Worm (Caenorhabditis elegans): ENCODE results near the gene clec-151.

DNA sequence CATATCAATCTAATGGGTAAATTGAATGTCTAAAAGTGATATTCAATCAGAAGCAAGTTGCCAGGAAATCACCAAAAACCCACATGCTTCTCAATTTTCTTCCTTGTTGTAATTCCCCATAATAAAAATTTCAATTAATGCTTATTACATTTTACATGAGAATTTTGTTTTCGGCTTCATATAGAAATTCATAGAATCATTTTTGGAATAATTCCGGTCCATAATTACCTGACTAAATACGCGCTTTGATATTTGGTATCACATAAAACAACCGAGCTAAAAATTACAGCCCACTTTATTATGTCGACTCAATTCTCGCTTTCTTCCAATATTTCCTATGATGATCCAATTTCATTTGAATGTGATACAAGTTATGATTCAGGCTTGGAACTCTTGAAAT, 43.7 kb downstream of the clec-151 start, which contains the start of gene srg-13:
- TF ChIP-seq zag-1 (tag; optimal IDR thresholded peaks at IDR 0.05) (no peak), aly-2 (tag; optimal IDR thresholded peaks at IDR 0.05) (no peak)

All from whole organism, L2 larva.